Worm (Caenorhabditis elegans) whole organism, young adult: Measurements from ENCODE around the gene C29F9.9.
"Not testable (repeated sequence)": the region's sequence is repeated elsewhere in the genome, so short reads cannot be mapped to it uniquely, and the experiment has no call there.

Experiments used
- F39B2.1 ChIP-seq: fragments of 200-800 bp; sonication (Bioruptor generic); IDR thresholded peaks from 2 replicates; pipeline ENCODE4 v1.3.6; 2022; ENCODE audit warnings: missing genetic modification reagents, missing genetic modification characterization, missing compliant biosample characterization
- ama-1 ChIP-seq, 3 experiments: fragments of 150-350 bp in 1 of 3; sonication (generic microtip) in 2 of 3; optimal IDR thresholded peaks; 2 replicates each; lab custom pipeline; 2014 to 2018; ENCODE audit warnings: missing biosample characterization in 2 of 3, missing genetic modification characterization in 2 of 3, missing genetic modification reagents in 2 of 3
- fkh-3 ChIP-seq: sonication (generic microtip); optimal IDR thresholded peaks from 2 replicates; lab custom pipeline; 2016; ENCODE audit warnings: mild to moderate bottlenecking, missing genetic modification characterization, missing compliant biosample characterization
- nfya-2 ChIP-seq: fragments of 200-800 bp; sonication (Bioruptor generic); IDR thresholded peaks from 2 replicates; pipeline ENCODE4 v1.3.6; 2022; ENCODE audit warnings: missing genetic modification reagents, missing genetic modification characterization, missing compliant biosample characterization
- nhr-179 ChIP-seq: sonication (generic microtip); optimal IDR thresholded peaks from 2 replicates; lab custom pipeline; 2016; ENCODE audit warnings: mild to moderate bottlenecking, missing genetic modification characterization, missing compliant biosample characterization
- snpc-1.3 ChIP-seq: sonication (generic microtip); optimal IDR thresholded peaks from 2 replicates; lab custom pipeline; 2017; ENCODE audit warnings: missing genetic modification characterization, mild to moderate bottlenecking, missing compliant biosample characterization, antibody characterized with exemption, moderate library complexity, missing genotype, missing genetic modification reagents; ENCODE audit not compliant: insufficient read depth
- snpc-4 ChIP-seq, 5 experiments: fragments of 150-350 bp in 1 of 5; sonication (generic microtip) in 4 of 5; optimal IDR thresholded peaks; 2 replicates each; lab custom pipeline; 2014 to 2018; ENCODE audit warnings: missing genetic modification characterization in 5 of 5, missing biosample characterization in 3 of 5, antibody characterized with exemption in 2 of 5, mild to moderate bottlenecking in 2 of 5, missing compliant biosample characterization in 2 of 5, missing genotype in 2 of 5, moderate library complexity in 2 of 5, missing genetic modification reagents in 1 of 5
- unc-130 ChIP-seq: sonication (generic microtip); optimal IDR thresholded peaks from 2 replicates; lab custom pipeline; 2016; ENCODE audit warnings: missing genetic modification reagents, missing genetic modification characterization, missing compliant biosample characterization
- ztf-18 ChIP-seq: sonication (generic microtip); optimal IDR thresholded peaks from 2 replicates; lab custom pipeline; 2016; ENCODE audit warnings: missing genotype, mild to moderate bottlenecking, missing genetic modification characterization, missing compliant biosample characterization

ce11 chrIII:58723-59122 lies 40.0 kb downstream of the C29F9.9 start:
- TF ChIP-seq nfya-2 (GFP tag; lab: Robert Waterston, UW); fkh-3 (tag; lab: Kevin White, UChicago); ama-1 (optimal IDR thresholded peaks at IDR 0.05; lab: Kevin White, UChicago); ama-1 (GFP tag; optimal IDR thresholded peaks at IDR 0.05; lab: Kevin White, UChicago); snpc-1.3 (tag; lab: Kevin White, UChicago); snpc-4 (GFP tag; optimal IDR thresholded peaks at IDR 0.05; lab: Kevin White, UChicago); snpc-4 (tag; optimal IDR thresholded peaks at IDR 0.05; lab: Kevin White, UChicago); F39B2.1 (GFP tag; lab: Robert Waterston, UW); unc-130 (GFP tag; lab: Kevin White, UChicago); nhr-179; ztf-18: not testable (repeated sequence)
